Fruit fly (Drosophila melanogaster): ENCODE results near the gene CG34287.

Gene CG34287

DNA sequence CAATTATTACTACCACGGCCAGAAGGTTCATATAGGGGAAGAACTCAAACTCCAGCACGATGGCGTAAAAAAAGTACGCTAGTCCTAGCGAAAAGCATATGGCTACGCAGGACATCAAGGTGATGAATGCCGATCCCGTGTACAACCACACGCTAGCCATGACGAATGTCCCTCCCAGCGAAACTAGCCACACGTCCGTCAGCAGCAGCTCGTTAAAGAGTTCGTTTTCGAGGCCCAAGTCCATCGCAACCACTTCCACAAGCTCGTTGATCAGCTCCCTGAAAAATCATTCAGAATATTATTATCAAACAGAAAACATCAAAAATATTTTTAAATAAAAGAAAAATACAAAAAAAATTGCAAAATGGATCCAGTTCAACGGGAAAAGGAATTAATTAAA lies at the start of gene CG34287:
Gene CG34287 (plus strand): TSS at position 301 of the 400 bp plus-strand sequence.
- TF ChIP-seq Dfd (GFP tag; optimal IDR thresholded peaks at IDR 0.05) (no peak), Rel (GFP tag; optimal IDR thresholded peaks at IDR 0.05) (no peak), Rel (tag; optimal IDR thresholded peaks at IDR 0.05) (no peak), HLH106 (tag; optimal IDR thresholded peaks at IDR 0.05) (no peak), dsf (GFP tag; optimal IDR thresholded peaks at IDR 0.05; ENCODE audit: borderline replicate concordance) (no peak), GATAd (GFP tag; optimal IDR thresholded peaks at IDR 0.05) (no peak), Mio (GFP tag; optimal IDR thresholded peaks at IDR 0.05) (no peak), Hr83 (GFP tag; optimal IDR thresholded peaks at IDR 0.05; ENCODE audit: poor library complexity, severe bottlenecking) (no peak), CG32264 (GFP tag; optimal IDR thresholded peaks at IDR 0.05) (no peak), jim (GFP tag; optimal IDR thresholded peaks at IDR 0.05) (no peak), CrebA (GFP tag; optimal IDR thresholded peaks at IDR 0.05; ENCODE audit: borderline replicate concordance) (no peak), CG9705 (GFP tag; optimal IDR thresholded peaks at IDR 0.05) (no peak)

DNA sequence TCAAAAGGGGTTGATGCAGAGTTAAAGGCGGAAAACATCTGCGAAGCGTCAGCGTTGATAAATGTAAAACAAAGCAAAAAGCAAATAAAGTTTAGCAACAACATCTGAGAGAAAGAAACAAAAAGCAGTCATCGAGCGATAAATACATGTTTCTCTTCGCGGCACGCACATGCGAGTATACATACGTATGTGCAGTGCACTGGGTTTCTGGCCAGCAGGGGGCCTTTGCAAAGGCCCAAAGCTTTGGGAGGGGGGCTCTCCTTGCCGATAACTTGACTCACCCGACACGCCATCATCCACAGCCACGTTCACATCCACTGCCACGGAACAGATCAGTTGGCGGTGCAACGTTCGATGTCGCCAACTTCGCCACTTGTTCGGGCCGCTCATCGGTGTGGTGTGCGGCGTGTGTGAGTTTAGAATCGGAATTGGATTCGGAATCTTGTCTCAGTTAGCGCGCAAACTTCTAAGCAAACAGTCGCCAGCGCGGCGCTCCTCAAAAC lies 39.9 kb upstream of the CG34287 start, which contains the start of gene CG42675:
Gene CG42675 (plus strand): TSS at position 453 of the 503 bp plus-strand sequence.
- TF ChIP-seq CrebA (GFP tag; optimal IDR thresholded peaks at IDR 0.05; ENCODE audit: borderline replicate concordance) (peak; percentile 25), Vsx2 (GFP tag; optimal IDR thresholded peaks at IDR 0.05; ENCODE audit: partially characterized antibody) (no peak), Dfd (GFP tag; optimal IDR thresholded peaks at IDR 0.05) (no peak)

DNA sequence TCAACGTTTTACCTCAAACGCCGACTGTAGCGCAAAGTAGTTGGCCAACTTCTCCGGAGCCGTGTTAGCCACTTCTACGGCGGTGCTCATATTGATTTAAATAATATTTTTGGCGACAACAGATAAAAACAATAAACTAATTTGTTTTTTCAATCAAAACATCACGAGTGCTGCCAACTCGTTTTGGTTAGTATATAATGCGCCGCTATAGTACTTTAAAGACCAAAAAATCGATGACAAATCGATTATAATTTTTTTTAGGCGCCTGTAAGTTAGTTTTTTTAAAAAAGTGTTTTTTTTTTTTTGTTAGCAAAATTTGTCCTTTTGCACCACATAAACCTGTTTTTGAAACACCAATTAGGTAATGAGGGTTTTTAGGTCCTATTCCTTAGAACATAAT lies 31.9 kb upstream of the CG34287 start, which contains the start of gene Hpr1:
Gene Hpr1 (minus strand): TSS at position 198 of the 400 bp plus-strand sequence.
- TF ChIP-seq sage (GFP tag; optimal IDR thresholded peaks at IDR 0.05) (peak; percentile 33), br (GFP tag; optimal IDR thresholded peaks at IDR 0.05) (no peak)

DNA sequence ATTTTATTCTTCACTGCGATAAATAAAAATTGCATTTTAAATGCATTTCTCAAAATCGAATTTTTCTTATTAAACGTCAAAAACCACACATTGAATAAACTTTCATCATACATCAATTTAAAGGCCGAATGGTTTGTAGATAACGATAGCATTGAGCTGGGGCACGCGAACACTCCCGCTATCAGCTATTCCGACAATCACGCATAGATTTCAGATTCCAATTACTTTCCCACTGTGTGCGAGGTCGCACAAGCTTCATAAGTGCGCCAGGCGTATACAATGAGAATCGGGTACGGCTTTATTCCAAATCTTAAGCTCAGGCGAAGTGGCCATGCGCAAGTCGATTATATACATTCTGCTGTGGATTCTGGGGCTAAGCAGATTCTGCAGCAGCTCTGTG lies 31.4 kb upstream of the CG34287 start, which contains the start of gene CG46303:
Gene CG46303 (plus strand): TSS at position 223 of the 400 bp plus-strand sequence.
- TF ChIP-seq h (GFP tag; optimal IDR thresholded peaks at IDR 0.05): peak; percentile 51
- no peak for TF ChIP-seq CrebA (GFP tag; optimal IDR thresholded peaks at IDR 0.05; ENCODE audit: borderline replicate concordance)

DNA sequence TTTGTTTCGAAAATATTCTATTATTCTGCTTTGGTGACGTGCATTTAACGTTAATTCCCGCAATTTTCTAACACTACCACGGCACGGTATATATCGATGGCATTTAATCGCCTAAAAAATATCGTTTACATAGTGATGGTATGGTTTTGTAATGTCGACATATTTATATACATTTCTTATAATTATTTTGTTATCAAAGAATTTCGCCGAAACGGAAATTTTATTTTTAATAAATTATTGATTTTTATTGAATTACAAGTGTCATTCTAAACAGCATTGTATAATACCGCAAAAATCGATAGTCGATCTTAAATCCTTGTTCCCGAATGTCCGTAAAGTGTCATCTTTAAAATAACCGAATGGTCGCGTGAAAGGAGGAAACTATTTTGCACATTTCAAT lies 28.7 kb upstream of the CG34287 start, which contains the start of the genes Sec20 and dgrn:
Gene Sec20 (minus strand): TSS at position 77 of the 400 bp plus-strand sequence.
Gene dgrn (plus strand): TSS at position 160 of the 400 bp plus-strand sequence.
- peak; percentile 76 for TF ChIP-seq woc (GFP tag; optimal IDR thresholded peaks at IDR 0.05)
- TF ChIP-seq N (GFP tag; optimal IDR thresholded peaks at IDR 0.05): no peak
- TF ChIP-seq ey (GFP tag; optimal IDR thresholded peaks at IDR 0.05): peak; percentile 50
- TF ChIP-seq foxo (GFP tag; optimal IDR thresholded peaks at IDR 0.05): peak in 1 of 2 experiments; percentile 79
- peak; percentile 82 for TF ChIP-seq rgr (GFP tag; optimal IDR thresholded peaks at IDR 0.05)
- TF ChIP-seq HLH106 (tag; optimal IDR thresholded peaks at IDR 0.05): peak; percentile 78
- TF ChIP-seq jim (GFP tag; optimal IDR thresholded peaks at IDR 0.05): no peak
- TF ChIP-seq br (GFP tag; optimal IDR thresholded peaks at IDR 0.05): peak; percentile 70
- TF ChIP-seq CG9705 (GFP tag; optimal IDR thresholded peaks at IDR 0.05): peak; percentile 48
- TF ChIP-seq Dif (GFP tag; optimal IDR thresholded peaks at IDR 0.05; ENCODE audit: partially characterized antibody): no peak
- TF ChIP-seq Hnf4 (GFP tag; optimal IDR thresholded peaks at IDR 0.05): peak; percentile 88
- peak; percentile 33 for TF ChIP-seq Myc (optimal IDR thresholded peaks at IDR 0.05)
- no peak for TF ChIP-seq GATAd (GFP tag; optimal IDR thresholded peaks at IDR 0.05)
- TF ChIP-seq usp (GFP tag; optimal IDR thresholded peaks at IDR 0.05): no peak
- TF ChIP-seq lola (GFP tag; optimal IDR thresholded peaks at IDR 0.05): no peak
- peak; percentile 46 for TF ChIP-seq CrebA (GFP tag; optimal IDR thresholded peaks at IDR 0.05; ENCODE audit: borderline replicate concordance)
- TF ChIP-seq dl (GFP tag; optimal IDR thresholded peaks at IDR 0.05; ENCODE audit: insufficient read depth in 1 of 2, partially characterized antibody in 2 of 2): no peak
- TF ChIP-seq sv (GFP tag; optimal IDR thresholded peaks at IDR 0.05): peak; percentile 68
- no peak for TF ChIP-seq Mio (GFP tag; optimal IDR thresholded peaks at IDR 0.05)
- no peak for TF ChIP-seq pan (optimal IDR thresholded peaks at IDR 0.05)
- TF ChIP-seq Sp1 (GFP tag; optimal IDR thresholded peaks at IDR 0.05): peak; percentile 70
- no peak for TF ChIP-seq Vsx2 (GFP tag; optimal IDR thresholded peaks at IDR 0.05; ENCODE audit: partially characterized antibody)
- TF ChIP-seq brk (GFP tag; optimal IDR thresholded peaks at IDR 0.05): peak; percentile 92
- TF ChIP-seq Jra (GFP tag; optimal IDR thresholded peaks at IDR 0.05): peak; percentile 86
- peak; percentile 21 for TF ChIP-seq CG32264 (GFP tag; optimal IDR thresholded peaks at IDR 0.05)
- peak; percentile 83 for TF ChIP-seq h (GFP tag; optimal IDR thresholded peaks at IDR 0.05)
- peak; percentile 25 for TF ChIP-seq Rel (GFP tag; optimal IDR thresholded peaks at IDR 0.05)
- peak; percentile 41 for TF ChIP-seq Rel (tag; optimal IDR thresholded peaks at IDR 0.05)
- peak; percentile 77 for TF ChIP-seq OdsH (GFP tag; optimal IDR thresholded peaks at IDR 0.05)
- no peak for TF ChIP-seq Dfd (GFP tag; optimal IDR thresholded peaks at IDR 0.05)
- TF ChIP-seq Hr78 (GFP tag; optimal IDR thresholded peaks at IDR 0.05): no peak
- TF ChIP-seq Abd-B (GFP tag; optimal IDR thresholded peaks at IDR 0.05): no peak
- peak; percentile 78 for TF ChIP-seq sage (GFP tag; optimal IDR thresholded peaks at IDR 0.05)
- peak; percentile 68 for TF ChIP-seq psq (GFP tag; optimal IDR thresholded peaks at IDR 0.05)
- TF ChIP-seq Hr83 (GFP tag; optimal IDR thresholded peaks at IDR 0.05; ENCODE audit: poor library complexity, severe bottlenecking): peak; percentile 27
- TF ChIP-seq dsf (GFP tag; optimal IDR thresholded peaks at IDR 0.05; ENCODE audit: borderline replicate concordance): peak; percentile 58
- peak; percentile 67 for TF ChIP-seq fru (GFP tag; optimal IDR thresholded peaks at IDR 0.05)
- peak; percentile 45 for TF ChIP-seq dmrt93B (GFP tag; optimal IDR thresholded peaks at IDR 0.05)
- no peak for TF ChIP-seq tai (GFP tag; optimal IDR thresholded peaks at IDR 0.05)

Data from whole organism, wandering third instar larva.